Fruit fly (Drosophila melanogaster): ENCODE measurements around the gene Kul.

Gene Kul

DNA sequence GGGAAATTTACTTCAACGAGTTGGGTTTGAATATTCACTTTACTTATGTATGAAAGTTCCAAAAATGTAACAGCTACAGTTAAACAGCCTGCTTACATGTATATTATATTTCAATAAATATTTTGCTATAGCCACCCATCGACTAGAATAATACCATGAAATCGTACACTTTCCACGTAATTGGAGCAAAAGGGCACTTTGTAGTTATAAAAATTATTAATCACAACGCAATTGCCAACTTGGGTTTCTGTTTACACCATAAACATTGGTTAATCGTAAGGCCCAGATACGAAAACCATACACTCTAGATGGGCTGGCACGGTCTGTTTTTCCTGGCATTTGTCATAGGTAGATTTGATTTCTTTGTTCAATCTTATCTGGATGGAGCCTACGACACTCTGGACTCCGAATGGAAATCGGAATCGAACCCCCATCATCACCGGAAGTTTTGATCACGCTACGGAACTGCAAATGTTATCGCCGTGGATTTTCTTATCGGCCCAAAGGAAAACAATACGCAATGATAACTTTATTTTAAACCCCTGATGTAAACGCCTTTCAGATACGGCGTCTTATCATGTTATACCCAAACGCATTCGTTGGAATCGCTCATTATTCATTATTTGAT lies 54.9 kb downstream of the Kul start, which contains the start of gene fig:
Gene fig, minus strand, starts transcription at position 51 of the 628 bp plus-strand sequence.
- no peak for TF ChIP-seq fd96Ca (GFP tag; IDR thresholded peaks at IDR 0.05)
- no peak for TF ChIP-seq CG12605 (GFP tag; IDR thresholded peaks at IDR 0.05)
- no peak for TF ChIP-seq CG10348 (GFP tag; IDR thresholded peaks at IDR 0.05)
- TF ChIP-seq Pif1B (GFP tag; optimal IDR thresholded peaks at IDR 0.05), result no peak
- TF ChIP-seq CG4496 (GFP tag; IDR thresholded peaks at IDR 0.05), result no peak
- TF ChIP-seq CG15710 (tag; optimal IDR thresholded peaks at IDR 0.05), result no peak
- TF ChIP-seq Pif1A (GFP tag; optimal IDR thresholded peaks at IDR 0.05), result no peak
- TF ChIP-seq CG17806 (tag; optimal IDR thresholded peaks at IDR 0.05), result no peak

DNA sequence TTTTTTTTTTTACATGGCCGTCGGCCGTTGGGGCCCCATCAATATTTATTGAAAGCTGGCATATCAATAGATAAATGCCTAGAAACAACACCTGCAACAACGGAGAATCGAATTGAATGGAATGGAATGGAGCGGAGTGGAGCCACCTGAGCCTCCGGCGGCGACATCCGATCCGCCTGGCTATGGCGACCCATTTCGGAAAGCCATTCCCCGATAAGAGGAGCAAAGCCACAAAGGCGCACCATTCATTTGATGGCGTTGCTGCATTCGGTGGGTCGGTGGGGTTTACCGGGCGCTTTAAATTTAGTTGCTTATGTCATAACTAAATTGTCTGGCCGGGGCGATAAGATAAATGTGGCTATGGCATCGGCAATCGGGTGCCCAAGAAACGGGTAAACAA lies 56.2 kb downstream of the Kul start:
- TF ChIP-seq CG34367 (tag; optimal IDR thresholded peaks at IDR 0.05), result no peak
- TF ChIP-seq D1 (tag; optimal IDR thresholded peaks at IDR 0.05), result no peak
- no peak for TF ChIP-seq gl (tag; optimal IDR thresholded peaks at IDR 0.05)
- TF ChIP-seq Pif1B (GFP tag; optimal IDR thresholded peaks at IDR 0.05), result no peak
- TF ChIP-seq CG9948 (tag; optimal IDR thresholded peaks at IDR 0.05), result no peak
- no peak for TF ChIP-seq CG10348 (GFP tag; IDR thresholded peaks at IDR 0.05)
- no peak for TF ChIP-seq CG15710 (tag; optimal IDR thresholded peaks at IDR 0.05)
- no peak for TF ChIP-seq CG17806 (tag; optimal IDR thresholded peaks at IDR 0.05)
- TF ChIP-seq CG8159 (tag; optimal IDR thresholded peaks at IDR 0.05), result no peak
- no peak for TF ChIP-seq CG4496 (GFP tag; IDR thresholded peaks at IDR 0.05)
- no peak for TF ChIP-seq CG14655 (GFP tag; optimal IDR thresholded peaks at IDR 0.05)
- no peak for TF ChIP-seq Pif1A (GFP tag; optimal IDR thresholded peaks at IDR 0.05)
- TF ChIP-seq Snoo (tag; optimal IDR thresholded peaks at IDR 0.05), result no peak
- TF ChIP-seq CG32121 (GFP tag; IDR thresholded peaks at IDR 0.05), result no peak
- no peak for TF ChIP-seq CG8301 (tag; optimal IDR thresholded peaks at IDR 0.05)
- no peak for TF ChIP-seq Ets98B (GFP tag; IDR thresholded peaks at IDR 0.05)
- TF ChIP-seq fd96Ca (GFP tag; IDR thresholded peaks at IDR 0.05), result no peak

DNA sequence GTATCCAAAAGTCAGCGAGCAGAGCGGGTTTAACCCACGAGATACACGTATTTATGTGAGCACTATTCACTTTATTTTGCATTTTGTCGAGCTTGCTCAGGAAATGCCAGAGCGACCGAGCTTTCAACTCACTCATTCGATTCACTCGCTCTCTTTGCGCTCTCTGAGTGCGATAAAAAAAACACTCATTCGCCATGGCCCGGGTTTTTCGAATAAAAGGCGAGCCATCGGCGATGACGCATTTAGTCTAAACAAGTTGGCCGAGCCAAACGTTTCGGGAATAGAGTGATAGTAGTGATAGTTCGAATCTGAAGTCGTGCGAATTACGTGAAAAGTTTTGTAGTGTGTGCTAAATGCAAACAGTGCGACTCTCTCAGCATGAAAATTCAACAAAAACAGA lies 56.7 kb downstream of the Kul start:
- TF ChIP-seq CG13204 (GFP tag; optimal IDR thresholded peaks at IDR 0.05) (peak; percentile 40), CG17806 (tag; optimal IDR thresholded peaks at IDR 0.05) (no peak), CG4496 (GFP tag; IDR thresholded peaks at IDR 0.05) (0 out of 3 replicates have a peak, but pooled peaks have one; percentile 44), Snoo (tag; optimal IDR thresholded peaks at IDR 0.05) (peak; percentile 36), CG32121 (GFP tag; IDR thresholded peaks at IDR 0.05) (peak; percentile 44; the same call in 1 of the 2 replicates), Ets98B (GFP tag; IDR thresholded peaks at IDR 0.05) (peak; percentile 49; the same call in 1 of the 2 replicates), Pif1B (GFP tag; optimal IDR thresholded peaks at IDR 0.05) (peak; percentile 0), fd96Ca (GFP tag; IDR thresholded peaks at IDR 0.05) (no peak), CG9948 (tag; optimal IDR thresholded peaks at IDR 0.05) (no peak), CG8159 (tag; optimal IDR thresholded peaks at IDR 0.05) (peak; percentile 20), CG8301 (tag; optimal IDR thresholded peaks at IDR 0.05) (no peak), gl (tag; optimal IDR thresholded peaks at IDR 0.05) (no peak), CG10348 (GFP tag; IDR thresholded peaks at IDR 0.05) (no peak), D1 (tag; optimal IDR thresholded peaks at IDR 0.05) (no peak), Pif1A (GFP tag; optimal IDR thresholded peaks at IDR 0.05) (no peak), CG34367 (tag; optimal IDR thresholded peaks at IDR 0.05) (no peak), CG15710 (tag; optimal IDR thresholded peaks at IDR 0.05) (no peak), EcR (GFP tag; optimal IDR thresholded peaks at IDR 0.05) (peak; percentile 71), rn (GFP tag; IDR thresholded peaks at IDR 0.05) (no peak), CG12605 (GFP tag; IDR thresholded peaks at IDR 0.05) (no peak), CG14655 (GFP tag; optimal IDR thresholded peaks at IDR 0.05) (no peak)

DNA sequence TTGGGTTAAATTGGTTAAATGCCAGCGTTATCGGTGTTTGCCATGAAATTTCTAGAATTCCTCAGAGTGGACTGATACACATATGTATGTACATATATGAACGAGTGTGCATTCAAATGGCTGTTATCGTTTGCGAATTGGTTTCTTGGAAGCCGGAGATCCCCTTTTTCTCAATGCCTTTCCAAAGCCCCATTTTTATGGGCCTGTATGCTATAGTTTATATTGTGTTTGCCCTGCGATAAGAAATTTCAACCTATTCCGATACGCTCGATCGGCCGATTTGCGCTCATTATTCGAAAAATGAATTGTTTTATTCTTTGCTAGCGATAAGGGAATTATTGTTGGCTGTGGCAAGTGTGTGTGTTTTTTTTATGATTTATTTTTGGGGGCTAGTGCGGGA lies 57.6 kb downstream of the Kul start:
- no peak for TF ChIP-seq CG14655 (GFP tag; optimal IDR thresholded peaks at IDR 0.05)
- TF ChIP-seq Ets98B (GFP tag; IDR thresholded peaks at IDR 0.05), result no peak
- TF ChIP-seq Pif1A (GFP tag; optimal IDR thresholded peaks at IDR 0.05), result no peak
- TF ChIP-seq CG15710 (tag; optimal IDR thresholded peaks at IDR 0.05), result no peak
- TF ChIP-seq CG12605 (GFP tag; IDR thresholded peaks at IDR 0.05), result no peak
- TF ChIP-seq CG13204 (GFP tag; optimal IDR thresholded peaks at IDR 0.05), result no peak
- TF ChIP-seq D1 (tag; optimal IDR thresholded peaks at IDR 0.05), result no peak
- no peak for TF ChIP-seq fd96Ca (GFP tag; IDR thresholded peaks at IDR 0.05)
- TF ChIP-seq Pif1B (GFP tag; optimal IDR thresholded peaks at IDR 0.05), result no peak
- no peak for TF ChIP-seq CG8301 (tag; optimal IDR thresholded peaks at IDR 0.05)
- no peak for TF ChIP-seq rn (GFP tag; IDR thresholded peaks at IDR 0.05)
- TF ChIP-seq gl (tag; optimal IDR thresholded peaks at IDR 0.05), result no peak
- no peak for TF ChIP-seq CG8159 (tag; optimal IDR thresholded peaks at IDR 0.05)
- no peak for TF ChIP-seq CG34367 (tag; optimal IDR thresholded peaks at IDR 0.05)
- no peak for TF ChIP-seq CG9948 (tag; optimal IDR thresholded peaks at IDR 0.05)
- no peak for TF ChIP-seq Snoo (tag; optimal IDR thresholded peaks at IDR 0.05)
- no peak for TF ChIP-seq CG17806 (tag; optimal IDR thresholded peaks at IDR 0.05)
- no peak for TF ChIP-seq CG4496 (GFP tag; IDR thresholded peaks at IDR 0.05)
- no peak for TF ChIP-seq CG10348 (GFP tag; IDR thresholded peaks at IDR 0.05)

All from whole organism, pupa.